Worm (Caenorhabditis elegans) whole organism, late embryonic: ENCODE measurements around the gene F09C6.13.

Source experiments
- ama-1 ChIP-seq: fragments of 150-350 bp; optimal IDR thresholded peaks from 2 replicates; lab custom pipeline; 2014
- ceh-18 ChIP-seq: sonication (generic microtip); optimal IDR thresholded peaks from 2 replicates; lab custom pipeline; 2016; ENCODE audit warnings: missing genetic modification characterization, missing compliant biosample characterization
- ceh-48 ChIP-seq: sonication (generic microtip); optimal IDR thresholded peaks from 2 replicates; lab custom pipeline; 2016; ENCODE audit warnings: missing genetic modification characterization, inconsistent platforms, missing compliant biosample characterization
- dve-1 ChIP-seq: sonication (generic microtip); optimal IDR thresholded peaks from 2 replicates; lab custom pipeline; 2017; ENCODE audit warnings: antibody characterized with exemption, mild to moderate bottlenecking, missing genetic modification characterization, missing compliant biosample characterization
- fkh-10 ChIP-seq: fragments of 150-350 bp; optimal IDR thresholded peaks from 2 replicates; lab custom pipeline; 2014; ENCODE audit warnings: missing biosample characterization, missing genetic modification reagents, missing genetic modification characterization
- fkh-6 ChIP-seq: sonication (generic microtip); optimal IDR thresholded peaks from 2 replicates; lab custom pipeline; 2016; ENCODE audit warnings: missing genetic modification characterization, missing compliant biosample characterization
- npax-4 ChIP-seq: sonication (generic microtip); optimal IDR thresholded peaks from 2 replicates; lab custom pipeline; 2016; ENCODE audit warnings: missing genetic modification characterization, missing compliant biosample characterization
- pag-3 ChIP-seq: sonication (generic microtip); optimal IDR thresholded peaks from 2 replicates; lab custom pipeline; 2016; ENCODE audit warnings: missing compliant biosample characterization, missing genetic modification characterization, borderline replicate concordance
- pax-1 ChIP-seq: fragments of 150-350 bp; optimal IDR thresholded peaks from 2 replicates; lab custom pipeline; 2014; ENCODE audit warnings: missing biosample characterization, missing genetic modification characterization
- pqm-1 ChIP-seq: sonication (generic microtip); optimal IDR thresholded peaks from 2 replicates; lab custom pipeline; 2016; ENCODE audit warnings: missing genetic modification characterization, missing compliant biosample characterization
- tbx-2 ChIP-seq: sonication (generic microtip); optimal IDR thresholded peaks from 2 replicates; lab custom pipeline; 2016; ENCODE audit warnings: missing genetic modification characterization, missing compliant biosample characterization
- ttx-3 ChIP-seq: sonication (generic microtip); optimal IDR thresholded peaks from 2 replicates; lab custom pipeline; 2016; ENCODE audit warnings: missing genetic modification reagents, missing genetic modification characterization, missing compliant biosample characterization
- ztf-16 ChIP-seq: sonication (generic microtip); optimal IDR thresholded peaks from 2 replicates; lab custom pipeline; 2017; ENCODE audit warnings: missing genetic modification characterization, missing compliant biosample characterization

DNA sequence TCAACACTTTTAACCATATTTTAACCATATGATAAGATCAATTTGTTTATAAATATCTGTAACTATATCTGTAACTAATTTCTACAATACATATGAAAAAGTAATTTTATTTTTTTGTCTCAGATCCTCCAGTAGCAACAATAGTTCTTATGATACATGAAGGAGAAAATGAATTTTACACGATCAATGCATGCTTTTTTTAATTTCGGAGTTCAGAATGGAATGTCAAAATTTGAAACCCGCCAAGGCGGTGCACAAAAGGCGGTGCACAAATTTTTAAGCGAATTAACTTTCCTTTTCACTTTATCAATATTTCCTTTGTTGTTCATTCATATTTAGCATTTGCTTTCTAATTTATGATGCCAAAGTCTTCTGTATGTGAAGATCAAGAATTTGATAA, 41.9 kb upstream of the F09C6.13 start, which contains the start of gene clec-25:
- no peak for TF ChIP-seq ceh-18
- no peak for TF ChIP-seq fkh-10
- no peak for TF ChIP-seq npax-4 (tag; lab: Kevin White, UChicago)
- no peak for TF ChIP-seq ama-1
- TF ChIP-seq ttx-3 (tag; lab: Kevin White, UChicago): no peak
- no peak for TF ChIP-seq ztf-16 (tag; lab: Kevin White, UChicago)
- TF ChIP-seq dve-1 (tag; lab: Kevin White, UChicago): no peak
- TF ChIP-seq pqm-1: no peak
- TF ChIP-seq pag-3 (tag; lab: Kevin White, UChicago): no peak
- TF ChIP-seq ceh-48 (tag; lab: Kevin White, UChicago): no peak
- TF ChIP-seq pax-1 (tag; lab: Kevin White, UChicago): no peak
- no peak for TF ChIP-seq fkh-6 (tag; lab: Kevin White, UChicago)
- no peak for TF ChIP-seq tbx-2 (tag; lab: Kevin White, UChicago)
